Worm (Caenorhabditis elegans): ENCODE measurements around the gene K08D9.2.
A peak's percentile ranks its signal among the peaks of the same experiment; 100 is the strongest.

K08D9.2 gene

ce11 chrV:3227373-3227772 lies at the start of gene K08D9.2:
Gene K08D9.2, plus strand, starts transcription at chrV:3227673.
- TF ChIP-seq attf-5 (GFP tag; optimal IDR thresholded peaks at IDR 0.05) (no peak), sptf-2 (GFP tag; optimal IDR thresholded peaks at IDR 0.05) (no peak), ceh-40 (GFP tag; IDR thresholded peaks at IDR 0.05) (no peak)

ce11 chrV:3185855-3186254 lies 41.6 kb upstream of the K08D9.2 start:
- TF ChIP-seq dpl-1 (GFP tag; optimal IDR thresholded peaks at IDR 0.05) = no peak
- no peak for TF ChIP-seq mxl-1 (tag; optimal IDR thresholded peaks at IDR 0.05)
- no peak for TF ChIP-seq ceh-79 (tag; optimal IDR thresholded peaks at IDR 0.05)
- TF ChIP-seq egrh-3 (GFP tag; IDR thresholded peaks at IDR 0.05) = peak; percentile 78; the same call in 1 of the 2 replicates

ce11 chrV:3188043-3188442 lies 39.4 kb upstream of the K08D9.2 start, which contains the start of gene lag-2:
Gene lag-2, plus strand, starts transcription at chrV:3188343.
- no peak for TF ChIP-seq attf-3 (GFP tag; conservative IDR thresholded peaks at IDR 0.05)
- no peak for TF ChIP-seq F23B12.7 (tag; optimal IDR thresholded peaks at IDR 0.05; ENCODE audit: insufficient read depth)
- TF ChIP-seq athp-1 (tag; optimal IDR thresholded peaks at IDR 0.05) = no peak
- TF ChIP-seq hmg-1.2 (GFP tag; IDR thresholded peaks at IDR 0.05) = no peak
- no peak for TF ChIP-seq hmg-20 (GFP tag; IDR thresholded peaks at IDR 0.05)
- no peak for TF ChIP-seq C06A6.2 (GFP tag; conservative IDR thresholded peaks at IDR 0.05)
- no peak for TF ChIP-seq akir-1 (GFP tag; optimal IDR thresholded peaks at IDR 0.05)
- no peak for TF ChIP-seq dpl-1 (GFP tag; optimal IDR thresholded peaks at IDR 0.05)
- TF ChIP-seq ceh-58 (GFP tag; IDR thresholded peaks at IDR 0.05) = no peak
- no peak for TF ChIP-seq egl-18 (GFP tag; IDR thresholded peaks at IDR 0.05)
- no peak for TF ChIP-seq snpc-4 (GFP tag; optimal IDR thresholded peaks at IDR 0.05)
- no peak for TF ChIP-seq snpc-4 (tag; optimal IDR thresholded peaks at IDR 0.05)
- no peak for TF ChIP-seq bed-2 (GFP tag; IDR thresholded peaks at IDR 0.05)
- TF ChIP-seq unc-62 (GFP tag; optimal IDR thresholded peaks at IDR 0.05) = no peak
- no peak for TF ChIP-seq ceh-79 (tag; optimal IDR thresholded peaks at IDR 0.05)
- no peak for TF ChIP-seq ceh-27 (GFP tag; optimal IDR thresholded peaks at IDR 0.05)
- TF ChIP-seq F49E8.2 (tag; optimal IDR thresholded peaks at IDR 0.05; ENCODE audit: insufficient read depth) = no peak
- TF ChIP-seq let-607 (tag; optimal IDR thresholded peaks at IDR 0.05) = no peak

ce11 chrV:3193091-3193608 lies 34.3 kb upstream of the K08D9.2 start, which contains the start of the genes Y73C8B.3 and Y73C8B.9:
Gene Y73C8B.3, minus strand, starts transcription at chrV:3193237.
Gene Y73C8B.9, plus strand, starts transcription at chrV:3193558.
- TF ChIP-seq rec-8 (tag; optimal IDR thresholded peaks at IDR 0.05) (no peak), atf-7 (tag; optimal IDR thresholded peaks at IDR 0.05) (peak; percentile 6), nfyb-1 (GFP tag; IDR thresholded peaks at IDR 0.05) (peak; percentile 28; the same call in 1 of the 2 replicates), hmg-1.2 (GFP tag; IDR thresholded peaks at IDR 0.05) (peak; percentile 89; the same call in 1 of the 2 replicates), F10E7.11 (tag; optimal IDR thresholded peaks at IDR 0.05) (no peak), lin-40 (tag; optimal IDR thresholded peaks at IDR 0.05) (peak; percentile 5), sdz-38 (tag; optimal IDR thresholded peaks at IDR 0.05) (no peak), bed-2 (GFP tag; IDR thresholded peaks at IDR 0.05) (no peak), nhr-80 (tag; optimal IDR thresholded peaks at IDR 0.05) (peak; percentile 52), mcd-1 (GFP tag; IDR thresholded peaks at IDR 0.05) (peak; percentile 33; the same call in 1 of the 2 replicates)

- TF ChIP-seq mcd-1 (GFP tag; IDR thresholded peaks at IDR 0.05) (peak; percentile 73), nhr-80 (tag; optimal IDR thresholded peaks at IDR 0.05) (peak; percentile 8), T07F8.4 (tag; optimal IDR thresholded peaks at IDR 0.05) (no peak)
Measured at ce11 chrV:3194952-3195450, 32.5 kb upstream of the K08D9.2 start, which contains the start of gene Y73C8B.2. Gene Y73C8B.2, minus strand, starts transcription at chrV:3195002.

Data from whole organism, young adult.